Fruit fly (Drosophila melanogaster) whole organism, embryonic: Measurements from ENCODE around the gene CG31275.

Experiments
- CG10366 ChIP-seq: fragments of 200-800 bp; sonication (Bioruptor generic); IDR thresholded peaks from 2 replicates; pipeline ENCODE4 v1.3.6; 2022; ENCODE audit warnings: missing biosample characterization, missing genetic modification characterization
- CG10654 ChIP-seq: fragments of 200-800 bp; sonication (Bioruptor generic); optimal IDR thresholded peaks from 2 replicates; lab custom pipeline; 2016; ENCODE audit warnings: missing biosample characterization, missing genetic modification characterization
- CG12391 ChIP-seq: fragments of 200-800 bp; sonication (Bioruptor generic); optimal IDR thresholded peaks from 3 replicates; lab custom pipeline; 2018; ENCODE audit warnings: missing biosample characterization, mild to moderate bottlenecking, missing genetic modification characterization, moderate library complexity
- CG12769 ChIP-seq: fragments of 200-800 bp; sonication (Bioruptor generic); optimal IDR thresholded peaks from 2 replicates; lab custom pipeline; 2019; ENCODE audit warnings: missing biosample characterization, mild to moderate bottlenecking, missing genetic modification characterization, moderate library complexity
- CG14441 ChIP-seq: fragments of 200-800 bp; sonication (Bioruptor generic); IDR thresholded peaks from 2 replicates; pipeline ENCODE4 v1.3.6; 2022; ENCODE audit warnings: missing biosample characterization, missing genetic modification characterization
- CG14860 ChIP-seq: fragments of 200-800 bp; sonication (Bioruptor generic); IDR thresholded peaks from 3 replicates; pipeline ENCODE4 v1.3.6; 2022; ENCODE audit warnings: missing biosample characterization, missing genetic modification characterization; ENCODE audit not compliant: partially characterized antibody
- CG15479 ChIP-seq: fragments of 200-800 bp; sonication (Bioruptor generic); optimal IDR thresholded peaks from 3 replicates; lab custom pipeline; 2019; ENCODE audit warnings: missing biosample characterization, mild to moderate bottlenecking, missing genetic modification characterization, moderate library complexity
- CG18011 ChIP-seq: fragments of 200-800 bp; sonication (Bioruptor generic); optimal IDR thresholded peaks from 2 replicates; lab custom pipeline; 2017; ENCODE audit warnings: missing biosample characterization, missing genetic modification characterization, mild to moderate bottlenecking, moderate library complexity, missing genotype
- CG2202 ChIP-seq: fragments of 200-800 bp; sonication (Bioruptor generic); optimal IDR thresholded peaks from 2 replicates; lab custom pipeline; 2018; ENCODE audit warnings: missing biosample characterization, mild to moderate bottlenecking, missing genetic modification characterization
- CG31388 ChIP-seq: fragments of 200-800 bp; sonication (Bioruptor generic); optimal IDR thresholded peaks from 2 replicates; lab custom pipeline; 2016; ENCODE audit warnings: missing biosample characterization, missing genetic modification characterization
- CG32767 ChIP-seq: fragments of 200-800 bp; sonication (Bioruptor generic); IDR thresholded peaks from 2 replicates; pipeline ENCODE4 v1.3.6; 2022; ENCODE audit warnings: missing biosample characterization, missing genetic modification characterization
- CG3281 ChIP-seq: fragments of 200-800 bp; sonication (Bioruptor generic); optimal IDR thresholded peaks from 3 replicates; lab custom pipeline; 2017; ENCODE audit warnings: missing biosample characterization, mild to moderate bottlenecking, missing genetic modification characterization
- CG3407 ChIP-seq: fragments of 200-800 bp; sonication (Bioruptor generic); optimal IDR thresholded peaks from 2 replicates; lab custom pipeline; 2018; ENCODE audit warnings: missing biosample characterization, mild to moderate bottlenecking, missing genetic modification characterization
- CG3995 ChIP-seq: fragments of 200-800 bp; sonication (Bioruptor generic); optimal IDR thresholded peaks from 3 replicates; lab custom pipeline; 2016; ENCODE audit warnings: missing biosample characterization, missing genetic modification characterization
- CG4328 ChIP-seq: fragments of 200-800 bp; sonication (Bioruptor generic); optimal IDR thresholded peaks from 3 replicates; lab custom pipeline; 2017; ENCODE audit warnings: missing biosample characterization, missing genetic modification reagents, missing genetic modification characterization
- CG4707 ChIP-seq: fragments of 200-800 bp; sonication (Bioruptor generic); optimal IDR thresholded peaks from 2 replicates; lab custom pipeline; 2018; ENCODE audit warnings: missing biosample characterization, mild to moderate bottlenecking, missing genetic modification characterization, moderate library complexity
- CG6254 ChIP-seq: fragments of 200-800 bp; sonication (Bioruptor generic); optimal IDR thresholded peaks from 3 replicates; lab custom pipeline; 2017; ENCODE audit warnings: mild to moderate bottlenecking, missing biosample characterization, missing genetic modification reagents, missing genetic modification characterization
- CG8281 ChIP-seq: fragments of 200-800 bp; sonication (Bioruptor generic); optimal IDR thresholded peaks from 2 replicates; lab custom pipeline; 2018; ENCODE audit warnings: missing biosample characterization, mild to moderate bottlenecking, missing genetic modification characterization, moderate library complexity
- CG8765 ChIP-seq: fragments of 200-800 bp; sonication (Bioruptor generic); IDR thresholded peaks from 2 replicates; pipeline ENCODE4 v1.3.6; 2022; ENCODE audit warnings: missing biosample characterization, missing genetic modification characterization
- CG9817 ChIP-seq: fragments of 200-800 bp; sonication (Bioruptor generic); optimal IDR thresholded peaks from 2 replicates; lab custom pipeline; 2018; ENCODE audit warnings: missing biosample characterization, mild to moderate bottlenecking, missing genetic modification characterization, moderate library complexity
- CkIIα-i1 ChIP-seq: fragments of 200-800 bp; sonication (Bioruptor generic); IDR thresholded peaks from 2 replicates; pipeline ENCODE4 v1.3.6; 2022; ENCODE audit warnings: missing biosample characterization, missing genetic modification characterization
- Dad ChIP-seq: fragments of 200-800 bp; sonication (Bioruptor generic); optimal IDR thresholded peaks from 3 replicates; lab custom pipeline; 2016; ENCODE audit warnings: missing biosample characterization, missing genetic modification characterization
- E2f1 ChIP-seq: fragments of 200-800 bp; sonication (Bioruptor generic); IDR thresholded peaks from 2 replicates; pipeline ENCODE4 v1.3.6; 2022; ENCODE audit warnings: missing biosample characterization, missing genetic modification characterization
- ERR ChIP-seq: fragments of 200-800 bp; sonication (Bioruptor generic); optimal IDR thresholded peaks from 2 replicates; lab custom pipeline; 2016; ENCODE audit warnings: missing biosample characterization, missing genetic modification characterization
- Ets65A ChIP-seq: fragments of 200-800 bp; sonication (Bioruptor generic); peaks from one replicate; lab custom pipeline; 2016; ENCODE audit warnings: missing biosample characterization, missing genetic modification characterization
- Hr3 ChIP-seq: fragments of 200-800 bp; sonication (Bioruptor generic); optimal IDR thresholded peaks from 3 replicates; lab custom pipeline; 2016; ENCODE audit warnings: missing biosample characterization, missing genetic modification characterization
- NC2α ChIP-seq: fragments of 200-800 bp; sonication (Bioruptor generic); optimal IDR thresholded peaks from 2 replicates; lab custom pipeline; 2016; ENCODE audit warnings: missing biosample characterization, missing genetic modification characterization
- ash1 ChIP-seq: fragments of 200-800 bp; sonication (Bioruptor generic); optimal IDR thresholded peaks from 2 replicates; lab custom pipeline; 2018; ENCODE audit warnings: missing biosample characterization, mild to moderate bottlenecking, missing genetic modification characterization
- chif ChIP-seq, 2 experiments: fragments of 200-800 bp; sonication (Bioruptor generic); optimal IDR thresholded peaks; 3 replicates each; lab custom pipeline; 2016; ENCODE audit warnings: missing biosample characterization in 2 of 2, missing genetic modification characterization in 2 of 2
- grn ChIP-seq: fragments of 200-800 bp; sonication (Bioruptor generic); optimal IDR thresholded peaks from 3 replicates; lab custom pipeline; 2017; ENCODE audit warnings: missing biosample characterization, missing genetic modification characterization
- her ChIP-seq: fragments of 200-800 bp; sonication (Bioruptor generic); optimal IDR thresholded peaks from 2 replicates; lab custom pipeline; 2016; ENCODE audit warnings: missing biosample characterization, missing genetic modification characterization
- insv ChIP-seq, 2 experiments: fragments of 200-800 bp; sonication (Bioruptor generic); optimal IDR thresholded peaks; 3 replicates each; lab custom pipeline; 2016 to 2018; ENCODE audit warnings: missing biosample characterization in 2 of 2, missing genetic modification characterization in 2 of 2
- jumu ChIP-seq: fragments of 200-800 bp; sonication (Bioruptor generic); optimal IDR thresholded peaks from 3 replicates; lab custom pipeline; 2016; ENCODE audit warnings: missing biosample characterization, missing genetic modification characterization
- kni ChIP-seq: fragments of 200-800 bp; sonication (Bioruptor generic); optimal IDR thresholded peaks from 3 replicates; lab custom pipeline; 2017; ENCODE audit warnings: mild to moderate bottlenecking, missing biosample characterization, missing genetic modification reagents, missing genetic modification characterization
- lab ChIP-seq: fragments of 200-800 bp; sonication (Bioruptor generic); optimal IDR thresholded peaks from 3 replicates; lab custom pipeline; 2017; ENCODE audit warnings: missing biosample characterization, missing genetic modification characterization, mild to moderate bottlenecking, moderate library complexity, missing genetic modification reagents
- lilli ChIP-seq: fragments of 200-800 bp; sonication (Bioruptor generic); optimal IDR thresholded peaks from 3 replicates; lab custom pipeline; 2016; ENCODE audit warnings: missing biosample characterization, missing genetic modification characterization
- nau ChIP-seq: fragments of 200-800 bp; sonication (Bioruptor generic); optimal IDR thresholded peaks from 3 replicates; lab custom pipeline; 2017; ENCODE audit warnings: missing biosample characterization, mild to moderate bottlenecking, missing genetic modification characterization, missing genetic modification reagents
- pros ChIP-seq: fragments of 200-800 bp; sonication (Bioruptor generic); optimal IDR thresholded peaks from 3 replicates; lab custom pipeline; 2019; ENCODE audit warnings: missing biosample characterization, mild to moderate bottlenecking, missing genetic modification characterization, moderate library complexity
- rib ChIP-seq: fragments of 200-800 bp; sonication (Bioruptor generic); IDR thresholded peaks from 2 replicates; pipeline ENCODE4 v1.3.6; 2022; ENCODE audit warnings: missing biosample characterization, missing genetic modification characterization
- sens ChIP-seq: fragments of 200-800 bp; sonication (Bioruptor generic); peaks from one replicate; lab custom pipeline; 2016; ENCODE audit warnings: missing biosample characterization, missing genetic modification characterization
- so ChIP-seq: fragments of 200-800 bp; sonication (Bioruptor generic); IDR thresholded peaks from 3 replicates; pipeline ENCODE4 v1.3.6; 2022; ENCODE audit warnings: missing biosample characterization, missing genetic modification characterization
- tgo ChIP-seq: fragments of 200-800 bp; sonication (Bioruptor generic); IDR thresholded peaks from 3 replicates; pipeline ENCODE4 v1.3.6; 2022; ENCODE audit warnings: missing biosample characterization, missing genetic modification characterization
- tin ChIP-seq: fragments of 200-800 bp; sonication (Bioruptor generic); optimal IDR thresholded peaks from 3 replicates; lab custom pipeline; 2016; ENCODE audit warnings: missing biosample characterization, missing genetic modification characterization
- tio ChIP-seq: fragments of 200-800 bp; sonication (Bioruptor generic); optimal IDR thresholded peaks from 2 replicates; lab custom pipeline; 2017; ENCODE audit warnings: missing biosample characterization, missing genetic modification characterization, inconsistent platforms
- yki ChIP-seq: fragments of >200 bp; optimal IDR thresholded peaks from 3 replicates; lab custom pipeline; 2018
- zen ChIP-seq: fragments of 200-800 bp; sonication (Bioruptor generic); optimal IDR thresholded peaks from 3 replicates; lab custom pipeline; 2018; ENCODE audit warnings: missing biosample characterization, mild to moderate bottlenecking, missing genetic modification characterization, moderate library complexity

CG31275 gene

DNA sequence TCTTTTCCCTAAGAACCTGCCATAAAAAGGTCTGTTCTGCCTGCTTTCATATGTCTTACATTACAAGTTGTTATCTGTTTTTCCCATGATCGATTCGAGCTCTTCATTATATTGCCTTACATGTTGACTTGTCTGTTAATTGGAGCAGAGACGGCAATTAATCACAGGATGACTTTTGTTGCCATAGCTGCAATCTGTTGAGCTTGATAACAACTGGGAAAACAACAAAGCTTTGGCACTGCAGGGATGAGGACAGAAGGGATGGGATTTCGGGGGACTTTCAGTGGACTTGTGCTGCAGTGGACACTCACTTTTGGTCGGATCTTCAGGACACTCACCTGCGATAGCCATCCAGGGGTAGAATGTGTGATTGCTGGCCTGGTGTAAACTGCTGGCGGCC lies 18.7 kb downstream of the CG31275 start:
- no peak for TF ChIP-seq lilli (GFP tag; lab: Kevin White, UChicago)
- no peak for TF ChIP-seq chif (GFP tag; optimal IDR thresholded peaks at IDR 0.05; lab: Kevin White, UChicago)
- TF ChIP-seq CG14441 (GFP tag; lab: Robert Waterston, UW): no peak
- TF ChIP-seq CG10654: no peak

DNA sequence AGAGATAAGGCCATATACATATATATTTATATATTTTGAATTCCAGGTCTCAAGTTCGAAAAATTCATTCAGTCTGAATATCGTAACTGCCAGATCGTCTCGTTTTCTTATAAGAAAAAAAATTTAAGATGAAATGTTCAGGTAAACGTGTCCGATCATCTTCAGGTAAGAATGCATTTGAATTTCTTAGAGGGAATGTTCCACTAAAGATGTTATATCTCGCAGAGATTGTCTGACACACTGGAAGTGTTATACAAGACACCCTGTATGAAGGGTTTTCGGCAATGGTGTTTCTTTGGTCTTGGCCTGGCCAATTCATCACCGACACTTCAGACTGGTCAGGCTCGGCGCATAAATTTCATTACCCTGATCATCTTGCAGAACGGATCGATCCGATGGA lies 20.4 kb downstream of the CG31275 start:
- peak; percentile 82 to 99 for TF ChIP-seq insv (GFP tag; optimal IDR thresholded peaks at IDR 0.05; lab: Kevin White, UChicago)
- peak; percentile 52 for TF ChIP-seq CG6254
- TF ChIP-seq Hr3 (GFP tag; lab: Kevin White, UChicago): no peak
- TF ChIP-seq ash1 (GFP tag; lab: Kevin White, UChicago): no peak
- peak; percentile 88 for TF ChIP-seq zen
- TF ChIP-seq CG8281 (tag; lab: Kevin White, UChicago): no peak
- peak; percentile 59 for TF ChIP-seq pros (GFP tag; lab: Kevin White, UChicago)
- TF ChIP-seq CG3995 (GFP tag; lab: Kevin White, UChicago): no peak
- TF ChIP-seq CG4707 (GFP tag; lab: Kevin White, UChicago): no peak
- no peak for TF ChIP-seq E2f1 (GFP tag; lab: Robert Waterston, UW)
- TF ChIP-seq kni (GFP tag; lab: Kevin White, UChicago): no peak
- peak; percentile 24 for TF ChIP-seq Ets65A (GFP tag; lab: Kevin White, UChicago)
- peak; percentile 91 for TF ChIP-seq CG18011 (GFP tag; lab: Kevin White, UChicago)
- no peak for TF ChIP-seq tio (GFP tag; lab: Kevin White, UChicago)
- no peak for TF ChIP-seq CG32767 (GFP tag; lab: Robert Waterston, UW)
- no peak for TF ChIP-seq CG12391 (tag; lab: Kevin White, UChicago)
- no peak for TF ChIP-seq CG2202
- TF ChIP-seq tgo (GFP tag; lab: Robert Waterston, UW): no peak
- TF ChIP-seq sens (GFP tag; lab: Kevin White, UChicago): peak; percentile 22
- TF ChIP-seq CkIIα-i1 (GFP tag; lab: Robert Waterston, UW): no peak
- TF ChIP-seq CG10366 (GFP tag; lab: Robert Waterston, UW): peak; percentile 42

DNA sequence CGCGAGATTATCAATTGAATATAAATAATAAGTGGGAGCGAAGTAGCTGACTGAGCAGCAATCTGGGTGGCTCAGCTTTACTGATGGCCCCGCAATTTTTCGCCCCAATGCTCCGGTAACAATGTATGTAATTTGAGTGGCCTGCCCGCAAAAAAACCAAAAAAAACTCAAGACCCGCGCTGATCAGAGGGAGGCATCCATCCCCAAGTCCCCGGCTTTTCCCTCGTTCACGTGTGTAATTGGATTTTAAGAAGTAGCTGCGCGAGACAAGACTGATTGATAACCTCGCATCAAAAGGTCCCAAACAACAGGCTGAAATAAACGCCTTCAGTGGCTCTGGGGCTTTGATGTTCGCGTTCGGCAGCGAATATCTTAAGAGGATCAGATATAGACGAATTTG lies 27.1 kb downstream of the CG31275 start:
- TF ChIP-seq lab (GFP tag; lab: Kevin White, UChicago) (no peak), CG9817 (tag; lab: Kevin White, UChicago) (no peak), so (GFP tag; lab: Robert Waterston, UW) (no peak), ERR (GFP tag; lab: Kevin White, UChicago) (no peak), CG4328 (GFP tag; lab: Kevin White, UChicago) (no peak), sens (GFP tag; lab: Kevin White, UChicago) (no peak), CG8765 (GFP tag; lab: Robert Waterston, UW) (no peak), her (GFP tag; lab: Kevin White, UChicago) (no peak)

DNA sequence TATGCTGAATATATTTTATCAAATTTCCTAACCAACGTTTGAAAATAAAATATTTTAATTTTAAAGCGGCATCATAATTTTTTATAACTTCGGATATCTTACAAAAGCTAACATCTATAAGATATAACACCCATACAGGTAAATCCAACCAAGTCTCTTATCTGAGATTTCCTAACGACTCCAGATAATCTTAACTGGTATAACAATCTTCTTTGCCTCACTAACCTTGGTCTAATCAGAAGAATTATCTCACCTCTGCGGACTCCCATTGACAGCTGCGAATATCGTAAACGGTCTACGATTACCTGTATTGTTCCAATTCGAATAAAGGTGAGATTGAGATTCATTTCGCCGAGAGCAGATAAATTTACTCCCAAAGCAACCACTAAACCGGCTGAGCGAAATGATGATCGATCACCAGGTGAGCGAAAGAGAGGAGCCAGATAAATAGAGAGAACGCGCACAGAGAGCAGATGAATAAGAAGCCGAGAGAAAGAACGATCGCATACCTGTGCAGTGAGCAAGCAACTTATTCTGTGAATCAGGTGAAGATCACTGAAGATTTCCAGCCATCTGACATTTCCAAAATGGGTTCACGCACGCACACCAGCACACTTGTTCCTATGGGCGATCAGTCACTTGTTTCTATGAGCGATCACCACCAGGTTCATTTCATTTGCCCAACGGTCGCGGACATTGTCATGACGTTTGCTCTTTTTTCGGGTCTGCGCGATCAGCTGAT lies 31.4 kb downstream of the CG31275 start:
- TF ChIP-seq pros (GFP tag; lab: Kevin White, UChicago) (peak; percentile 71), yki (lab: Kevin White, UChicago) (peak; percentile 74), CG15479 (peak; percentile 22), nau (GFP tag; lab: Kevin White, UChicago) (no peak), tin (GFP tag; lab: Kevin White, UChicago) (no peak), CG14860 (GFP tag; lab: Robert Waterston, UW) (no peak), NC2α (GFP tag; lab: Kevin White, UChicago) (no peak), CG3407 (GFP tag; lab: Kevin White, UChicago) (no peak), CG12769 (tag; lab: Kevin White, UChicago) (peak; percentile 74), jumu (GFP tag; lab: Kevin White, UChicago) (no peak), rib (GFP tag; lab: Robert Waterston, UW) (no peak), Dad (GFP tag; lab: Kevin White, UChicago) (no peak), kni (GFP tag; lab: Kevin White, UChicago) (peak; percentile 89), CG3281 (GFP tag; lab: Kevin White, UChicago) (no peak), CkIIα-i1 (GFP tag; lab: Robert Waterston, UW) (no peak), grn (GFP tag; lab: Kevin White, UChicago) (peak; percentile 74), CG31388 (GFP tag; lab: Kevin White, UChicago) (no peak)
